Worm (Caenorhabditis elegans): ENCODE data around the gene nphp-2.
A peak's percentile ranks its signal among the peaks of the same experiment; 100 is the strongest.

nphp-2 gene

DNA sequence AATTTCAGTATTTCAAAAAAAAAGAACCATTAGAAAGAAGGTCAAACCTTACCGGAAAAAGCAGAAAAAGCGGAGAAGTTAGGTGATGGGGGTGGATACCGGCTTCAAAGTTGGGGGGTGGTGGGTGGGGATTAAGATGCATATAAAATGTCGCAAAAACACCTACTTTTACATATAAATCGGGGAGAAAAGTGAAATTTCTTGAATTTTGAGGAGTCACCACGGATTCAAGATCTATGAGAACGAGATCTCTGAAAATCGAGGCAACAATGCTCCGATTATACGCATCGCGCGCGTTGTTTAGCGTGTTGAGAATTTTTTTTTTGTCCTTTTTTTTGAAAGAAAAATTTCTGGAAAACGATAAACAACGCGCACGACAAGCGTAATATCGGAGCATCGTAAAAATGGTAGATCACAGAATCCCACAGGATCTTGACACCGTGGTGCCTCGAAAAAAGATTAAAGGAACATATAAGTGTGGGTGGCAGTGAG, 20.0 kb upstream of the nphp-2 start (continued):
- TF ChIP-seq hif-1 (tag; optimal IDR thresholded peaks at IDR 0.05) (peak in 1 of 2 experiments; percentile 41), nhr-11 (tag; optimal IDR thresholded peaks at IDR 0.05) (no peak), mdl-1 (tag; optimal IDR thresholded peaks at IDR 0.05) (no peak), daf-19 (GFP tag; conservative IDR thresholded peaks at IDR 0.05) (no peak), skn-1 (tag; optimal IDR thresholded peaks at IDR 0.05) (no peak), fos-1 (tag; optimal IDR thresholded peaks at IDR 0.05) (no peak), F44E2.7 (GFP tag; IDR thresholded peaks at IDR 0.05) (no peak), aha-1 (tag) (peak; percentile 82), unc-62 (GFP tag; optimal IDR thresholded peaks at IDR 0.05 in 1 of 2) (no peak), unc-62 (tag; optimal IDR thresholded peaks at IDR 0.05) (no peak), set-16 (GFP tag; IDR thresholded peaks at IDR 0.05) (no peak), ceh-44 (GFP tag; IDR thresholded peaks at IDR 0.05) (no peak), snpc-4 (tag; optimal IDR thresholded peaks at IDR 0.05) (no peak), nhr-10 (tag; optimal IDR thresholded peaks at IDR 0.05) (no peak), pha-4 (GFP tag; IDR thresholded peaks at IDR 0.05) (peak; percentile 69; the same call in 1 of the 2 replicates), pha-4 (tag; optimal IDR thresholded peaks at IDR 0.05) (no peak), dmd-8 (GFP tag; IDR thresholded peaks at IDR 0.05) (peak; percentile 64; the same call in 1 of the 2 replicates), dmd-6 (GFP tag; IDR thresholded peaks at IDR 0.05) (peak; percentile 23; the same call in 1 of the 2 replicates), zip-2 (tag; optimal IDR thresholded peaks at IDR 0.05) (no peak), duxl-1 (tag; optimal IDR thresholded peaks at IDR 0.05; ENCODE audit: poor library complexity) (peak; percentile 39), nhr-237 (tag; optimal IDR thresholded peaks at IDR 0.05) (no peak), ama-1 (optimal IDR thresholded peaks at IDR 0.05) (peak; percentile 41), nhr-28 (tag; optimal IDR thresholded peaks at IDR 0.05) (no peak), R02D3.7 (tag; optimal IDR thresholded peaks at IDR 0.05) (no peak), mdt-29 (GFP tag; IDR thresholded peaks at IDR 0.05) (peak; percentile 61; the same call in 1 of the 2 replicates), lin-29 (GFP tag; IDR thresholded peaks at IDR 0.05) (no peak), ceh-20 (GFP tag; IDR thresholded peaks at IDR 0.05) (no peak), nhr-42 (GFP tag; IDR thresholded peaks at IDR 0.05) (no peak), snpc-1.2 (GFP tag; IDR thresholded peaks at IDR 0.05) (peak; percentile 64; the same call in 1 of the 2 replicates), nhr-102 (tag; optimal IDR thresholded peaks at IDR 0.05) (peak; percentile 48), lin-39 (tag; optimal IDR thresholded peaks at IDR 0.05) (no peak), ctbp-1 (GFP tag; IDR thresholded peaks at IDR 0.05) (peak; percentile 63), unc-130 (GFP tag; optimal IDR thresholded peaks at IDR 0.05) (no peak), dve-1 (tag; optimal IDR thresholded peaks at IDR 0.05; ENCODE audit: insufficient read depth) (peak; percentile 25), gei-8 (GFP tag; optimal IDR thresholded peaks at IDR 0.05) (no peak), sdz-12 (GFP tag; optimal IDR thresholded peaks at IDR 0.05) (no peak), ztf-11 (tag; optimal IDR thresholded peaks at IDR 0.05) (no peak), mxl-2 (GFP tag; conservative IDR thresholded peaks at IDR 0.05) (no peak), ceh-28 (tag; optimal IDR thresholded peaks at IDR 0.05) (no peak), ceh-62 (tag; optimal IDR thresholded peaks at IDR 0.05) (no peak), nhr-77 (tag; optimal IDR thresholded peaks at IDR 0.05) (no peak), D1046.2 (GFP tag; IDR thresholded peaks at IDR 0.05) (peak; percentile 79), fkh-10 (GFP tag; optimal IDR thresholded peaks at IDR 0.05) (no peak), nhr-25 (tag; optimal IDR thresholded peaks at IDR 0.05; ENCODE audit: borderline replicate concordance, insufficient read depth) (no peak), mxl-3 (GFP tag; optimal IDR thresholded peaks at IDR 0.05) (no peak), ztf-7 (tag; optimal IDR thresholded peaks at IDR 0.05) (no peak), zfp-2 (tag; optimal IDR thresholded peaks at IDR 0.05) (no peak), dmd-9 (GFP tag; IDR thresholded peaks at IDR 0.05) (0 out of 2 replicates have a peak, but pooled peaks have one; percentile 20), lsy-2 (tag; optimal IDR thresholded peaks at IDR 0.05) (peak in 1 of 2 experiments; percentile 60), F37D6.2 (tag; optimal IDR thresholded peaks at IDR 0.05) (no peak), F10B5.3 (tag; optimal IDR thresholded peaks at IDR 0.05) (peak; percentile 32), hmg-1.1 (GFP tag; IDR thresholded peaks at IDR 0.05) (no peak)
